Worm (Caenorhabditis elegans) whole organism, L1 larva: Measurements from ENCODE around the gene ttbk-8.2.

Source experiments
- C34B4.2 ChIP-seq: sonication (generic microtip); optimal IDR thresholded peaks from 2 replicates; lab custom pipeline; 2017; ENCODE audit warnings: mild to moderate bottlenecking, missing genetic modification characterization, missing compliant biosample characterization
- aha-1 ChIP-seq: fragments of 150-350 bp; optimal IDR thresholded peaks from 2 replicates; lab custom pipeline; 2014; ENCODE audit warnings: missing biosample characterization, missing genetic modification characterization
- alr-1 ChIP-seq: fragments of 200-800 bp; sonication (Bioruptor generic); optimal IDR thresholded peaks from 2 replicates; lab custom pipeline; 2018; ENCODE audit warnings: borderline replicate concordance, mild to moderate bottlenecking, missing genetic modification characterization, missing compliant biosample characterization
- aly-2 ChIP-seq: fragments of 150-350 bp; optimal IDR thresholded peaks from 2 replicates; lab custom pipeline; 2014; ENCODE audit warnings: missing biosample characterization, missing genetic modification characterization
- ama-1 ChIP-seq: fragments of 150-350 bp; optimal IDR thresholded peaks from 2 replicates; lab custom pipeline; 2014
- blmp-1 ChIP-seq: fragments of 150-350 bp; optimal IDR thresholded peaks from 2 replicates; lab custom pipeline; 2014; ENCODE audit warnings: missing biosample characterization, missing genetic modification characterization
- ceh-63 ChIP-seq: fragments of 200-800 bp; sonication (Bioruptor generic); optimal IDR thresholded peaks from 2 replicates; lab custom pipeline; 2018; ENCODE audit warnings: mild to moderate bottlenecking, missing genetic modification characterization, missing compliant biosample characterization
- ceh-8 ChIP-seq: fragments of 200-800 bp; sonication (Bioruptor generic); optimal IDR thresholded peaks from 2 replicates; lab custom pipeline; 2018; ENCODE audit warnings: mild to moderate bottlenecking, missing genetic modification characterization, moderate library complexity, missing compliant biosample characterization
- ceh-82 ChIP-seq, 3 experiments: fragments of 150-350 bp in 1 of 3; sonication (generic microtip) in 2 of 3; optimal IDR thresholded peaks; 2 replicates each; lab custom pipeline; 2014 to 2017; ENCODE audit warnings: missing biosample characterization in 3 of 3, missing genetic modification characterization in 3 of 3
- ceh-88 ChIP-seq: fragments of 200-800 bp; sonication (Bioruptor generic); IDR thresholded peaks from 2 replicates; pipeline ENCODE4 v1.3.6; 2022; ENCODE audit warnings: missing genetic modification characterization, missing compliant biosample characterization
- efl-1 ChIP-seq, 4 experiments: fragments of 150-350 bp; optimal IDR thresholded peaks in 3 of 4; peaks in 1 of 4; 1 replicate in 1 of 4; 2 replicates in 3 of 4; lab custom pipeline; 2014; ENCODE audit warnings: missing biosample characterization in 2 of 4, missing genetic modification characterization in 2 of 4, missing genetic modification reagents in 2 of 4
- efl-3 ChIP-seq: fragments of 200-800 bp; sonication (Bioruptor generic); optimal IDR thresholded peaks from 2 replicates; lab custom pipeline; 2018; ENCODE audit warnings: mild to moderate bottlenecking, missing genetic modification characterization, missing compliant biosample characterization
- egl-27 ChIP-seq, 2 experiments: fragments of 150-350 bp in 1 of 2; sonication (generic microtip); optimal IDR thresholded peaks; 3 replicates each; lab custom pipeline; 2017 to 2018; ENCODE audit warnings: missing biosample characterization in 2 of 2, missing genetic modification characterization in 2 of 2, missing genetic modification reagents in 2 of 2
- elt-2 ChIP-seq: sonication (generic microtip); optimal IDR thresholded peaks from 2 replicates; lab custom pipeline; 2016; ENCODE audit warnings: missing genetic modification characterization, mild to moderate bottlenecking, inconsistent platforms, missing compliant biosample characterization, missing genetic modification reagents
- fkh-10 ChIP-seq: sonication (generic microtip); optimal IDR thresholded peaks from 2 replicates; lab custom pipeline; 2017; ENCODE audit warnings: missing biosample characterization, missing genetic modification reagents, missing genetic modification characterization
- fkh-4 ChIP-seq: sonication (generic microtip); optimal IDR thresholded peaks from 2 replicates; lab custom pipeline; 2016; ENCODE audit warnings: missing compliant biosample characterization, missing genetic modification characterization, borderline replicate concordance
- fkh-8 ChIP-seq: sonication (generic microtip); optimal IDR thresholded peaks from 2 replicates; lab custom pipeline; 2016; ENCODE audit warnings: mild to moderate bottlenecking, missing genetic modification characterization, missing compliant biosample characterization
- fos-1 ChIP-seq: fragments of 150-350 bp; optimal IDR thresholded peaks from 2 replicates; lab custom pipeline; 2014; ENCODE audit warnings: missing biosample characterization, missing genetic modification characterization
- hlh-4 ChIP-seq: sonication (generic microtip); optimal IDR thresholded peaks from 2 replicates; lab custom pipeline; 2016; ENCODE audit warnings: mild to moderate bottlenecking, missing genetic modification characterization, missing compliant biosample characterization
- hpl-2 ChIP-seq: fragments of 150-350 bp; optimal IDR thresholded peaks from 2 replicates; lab custom pipeline; 2014; ENCODE audit warnings: missing biosample characterization, missing genetic modification reagents, missing genetic modification characterization
- irx-1 ChIP-seq: sonication (generic microtip); optimal IDR thresholded peaks from 2 replicates; lab custom pipeline; 2016; ENCODE audit warnings: missing genetic modification characterization, missing compliant biosample characterization
- jun-1 ChIP-seq: fragments of 150-350 bp; optimal IDR thresholded peaks from 2 replicates; lab custom pipeline; 2014; ENCODE audit warnings: missing biosample characterization, missing genetic modification reagents, missing genetic modification characterization
- lin-13 ChIP-seq: fragments of 150-350 bp; optimal IDR thresholded peaks from 2 replicates; lab custom pipeline; 2014; ENCODE audit warnings: missing biosample characterization, missing genetic modification reagents, missing genetic modification characterization
- lin-14 ChIP-seq: fragments of 200-800 bp; sonication (Bioruptor generic); optimal IDR thresholded peaks from 2 replicates; lab custom pipeline; 2018; ENCODE audit warnings: mild to moderate bottlenecking, missing genetic modification characterization, moderate library complexity, missing compliant biosample characterization
- lin-15B ChIP-seq: fragments of 150-350 bp; sonication (generic microtip); optimal IDR thresholded peaks from 3 replicates; lab custom pipeline; 2014; ENCODE audit warnings: missing biosample characterization, missing genetic modification characterization
- lin-39 ChIP-seq: fragments of 150-350 bp; optimal IDR thresholded peaks from 2 replicates; lab custom pipeline; 2014; ENCODE audit warnings: missing biosample characterization, missing genetic modification reagents, missing genetic modification characterization
- lir-3 ChIP-seq: sonication (generic microtip); optimal IDR thresholded peaks from 2 replicates; lab custom pipeline; 2016; ENCODE audit warnings: mild to moderate bottlenecking, missing genetic modification characterization, moderate library complexity, missing compliant biosample characterization; ENCODE audit not compliant: poor library complexity
- lsy-2 ChIP-seq, 2 experiments: fragments of 150-350 bp; optimal IDR thresholded peaks; 2 replicates each; lab custom pipeline; 2014; ENCODE audit warnings: missing biosample characterization in 2 of 2, missing genetic modification characterization in 2 of 2
- mab-9 ChIP-seq: fragments of 200-800 bp; sonication (Bioruptor generic); IDR thresholded peaks from 2 replicates; pipeline ENCODE4 v1.3.6; 2022; ENCODE audit warnings: missing genetic modification reagents, missing genetic modification characterization, missing compliant biosample characterization
- mef-2 ChIP-seq: fragments of 150-350 bp; optimal IDR thresholded peaks from 2 replicates; lab custom pipeline; 2014; ENCODE audit warnings: missing biosample characterization, missing genetic modification characterization
- nhr-11 ChIP-seq: fragments of 150-350 bp; optimal IDR thresholded peaks from 2 replicates; lab custom pipeline; 2014; ENCODE audit warnings: missing biosample characterization, missing genetic modification characterization
- nhr-19 ChIP-seq: fragments of 200-800 bp; sonication (Bioruptor generic); conservative IDR thresholded peaks from 2 replicates; pipeline ENCODE4 v1.3.6; 2022; ENCODE audit warnings: missing genetic modification characterization, missing compliant biosample characterization
- nhr-20 ChIP-seq: sonication (generic microtip); optimal IDR thresholded peaks from 2 replicates; lab custom pipeline; 2016; ENCODE audit warnings: mild to moderate bottlenecking, missing genetic modification characterization, missing compliant biosample characterization
- nhr-47 ChIP-seq: sonication (generic microtip); optimal IDR thresholded peaks from 2 replicates; lab custom pipeline; 2016; ENCODE audit warnings: mild to moderate bottlenecking, missing genetic modification characterization, moderate library complexity, missing compliant biosample characterization
- nhr-71 ChIP-seq: sonication (generic microtip); optimal IDR thresholded peaks from 2 replicates; lab custom pipeline; 2016; ENCODE audit warnings: mild to moderate bottlenecking, missing genetic modification characterization, moderate library complexity, missing compliant biosample characterization
- nhr-90 ChIP-seq: sonication (generic microtip); optimal IDR thresholded peaks from 2 replicates; lab custom pipeline; 2016; ENCODE audit warnings: mild to moderate bottlenecking, missing genetic modification characterization, missing compliant biosample characterization; ENCODE audit not compliant: poor library complexity
- pag-3 ChIP-seq: sonication (generic microtip); optimal IDR thresholded peaks from 2 replicates; lab custom pipeline; 2017; ENCODE audit warnings: missing genetic modification characterization, mild to moderate bottlenecking, missing compliant biosample characterization, antibody characterized with exemption, borderline replicate concordance; ENCODE audit not compliant: insufficient read depth
- pax-3 ChIP-seq: fragments of 200-800 bp; sonication (Bioruptor generic); optimal IDR thresholded peaks from 2 replicates; lab custom pipeline; 2018; ENCODE audit warnings: mild to moderate bottlenecking, missing genetic modification characterization, moderate library complexity, missing compliant biosample characterization
- rnt-1 ChIP-seq: sonication (generic microtip); optimal IDR thresholded peaks from 2 replicates; lab custom pipeline; 2016; ENCODE audit warnings: mild to moderate bottlenecking, missing genetic modification characterization, moderate library complexity, missing compliant biosample characterization
- skn-1 ChIP-seq: fragments of 150-350 bp; optimal IDR thresholded peaks from 2 replicates; lab custom pipeline; 2014; ENCODE audit warnings: missing biosample characterization, missing genetic modification characterization
- snpc-4 ChIP-seq: fragments of 150-350 bp; optimal IDR thresholded peaks from 2 replicates; lab custom pipeline; 2014; ENCODE audit warnings: missing biosample characterization, missing genetic modification characterization
- snu-23 ChIP-seq: sonication (generic microtip); optimal IDR thresholded peaks from 2 replicates; lab custom pipeline; 2016; ENCODE audit warnings: missing genetic modification characterization, missing compliant biosample characterization
- sox-4 ChIP-seq: sonication (generic microtip); optimal IDR thresholded peaks from 2 replicates; lab custom pipeline; 2016; ENCODE audit warnings: missing genetic modification characterization, missing compliant biosample characterization
- sptf-1 ChIP-seq: fragments of 150-350 bp; optimal IDR thresholded peaks from 2 replicates; lab custom pipeline; 2014; ENCODE audit warnings: missing biosample characterization, missing genetic modification characterization
- sup-37 ChIP-seq: fragments of 200-800 bp; sonication (Bioruptor generic); optimal IDR thresholded peaks from 2 replicates; lab custom pipeline; 2018; ENCODE audit warnings: mild to moderate bottlenecking, missing genetic modification characterization, missing compliant biosample characterization
- swsn-7 ChIP-seq: sonication (generic microtip); optimal IDR thresholded peaks from 2 replicates; lab custom pipeline; 2016; ENCODE audit warnings: missing genetic modification characterization, missing compliant biosample characterization
- tbx-2 ChIP-seq: sonication (generic microtip); optimal IDR thresholded peaks from 2 replicates; lab custom pipeline; 2016; ENCODE audit warnings: missing genetic modification characterization, missing compliant biosample characterization
- tlp-1 ChIP-seq: fragments of 150-350 bp; optimal IDR thresholded peaks from 2 replicates; lab custom pipeline; 2014; ENCODE audit warnings: missing biosample characterization, missing genetic modification characterization
- unc-98 ChIP-seq: fragments of 200-800 bp; sonication (Bioruptor generic); IDR thresholded peaks from 2 replicates; pipeline ENCODE4 v1.3.6; 2022; ENCODE audit warnings: missing genetic modification characterization, missing compliant biosample characterization
- xbp-1 ChIP-seq: sonication (generic microtip); optimal IDR thresholded peaks from 2 replicates; lab custom pipeline; 2016; ENCODE audit warnings: missing genetic modification characterization, missing compliant biosample characterization
- zag-1 ChIP-seq: fragments of 150-350 bp; optimal IDR thresholded peaks from 2 replicates; lab custom pipeline; 2014; ENCODE audit warnings: missing biosample characterization, missing genetic modification characterization
- ztf-11 ChIP-seq, 2 experiments: sonication (generic microtip); optimal IDR thresholded peaks; 2 replicates each; lab custom pipeline; 2016 to 2017; ENCODE audit warnings: missing genetic modification characterization in 2 of 2, missing biosample characterization in 1 of 2, missing compliant biosample characterization in 1 of 2

Gene ttbk-8.2

DNA sequence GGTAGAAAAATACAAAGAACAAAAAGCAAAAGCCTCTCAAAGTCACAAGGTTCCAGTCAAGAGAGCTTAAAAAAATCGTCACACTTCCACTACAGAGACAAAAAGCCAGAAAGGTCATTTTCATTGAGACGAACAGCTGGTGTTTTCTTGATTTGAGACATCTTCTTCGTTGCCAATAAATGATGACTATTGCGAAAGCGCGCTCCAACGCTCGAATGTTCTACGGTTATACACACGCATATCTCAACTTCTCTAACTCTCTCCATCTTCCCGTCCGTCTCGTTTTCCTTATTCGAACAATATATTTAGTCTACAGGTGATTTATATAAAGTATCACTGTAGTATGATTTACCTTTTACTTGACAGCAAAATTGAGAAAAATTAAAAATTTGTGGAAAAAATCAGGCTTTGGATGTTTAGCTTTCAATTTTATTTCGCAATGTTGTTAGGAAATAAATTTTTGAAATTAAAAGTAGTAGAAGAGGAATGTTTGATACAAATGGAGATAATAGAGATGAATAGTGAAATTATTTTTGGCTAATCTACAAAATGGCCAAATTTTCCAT, 33.7 kb downstream of the ttbk-8.2 start:
- TF ChIP-seq snu-23 (GFP tag; lab: Kevin White, UChicago): peak; percentile 63
- no peak for TF ChIP-seq sptf-1 (tag; lab: Kevin White, UChicago)
- TF ChIP-seq lin-39 (tag; lab: Kevin White, UChicago): no peak
- TF ChIP-seq C34B4.2 (tag; lab: Kevin White, UChicago): no peak
- TF ChIP-seq ama-1 (lab: Kevin White, UChicago): peak; percentile 5
- no peak for TF ChIP-seq ztf-11 (tag; optimal IDR thresholded peaks at IDR 0.05; lab: Kevin White, UChicago)
- TF ChIP-seq jun-1: no peak
- TF ChIP-seq skn-1 (tag; lab: Kevin White, UChicago): no peak
- no peak for TF ChIP-seq fos-1
- no peak for TF ChIP-seq pag-3 (tag; lab: Kevin White, UChicago)
- no peak for TF ChIP-seq lin-13
- no peak for TF ChIP-seq efl-3 (GFP tag; lab: Kevin White, UChicago)
- TF ChIP-seq alr-1: no peak
- TF ChIP-seq snpc-4 (tag; lab: Kevin White, UChicago): peak; percentile 35
- TF ChIP-seq aha-1 (tag; lab: Kevin White, UChicago): no peak
- no peak for TF ChIP-seq zag-1 (tag; lab: Kevin White, UChicago)
- TF ChIP-seq lsy-2 (tag; optimal IDR thresholded peaks at IDR 0.05; lab: Kevin White, UChicago): peak; percentile 17 to 62
- no peak for TF ChIP-seq irx-1
- TF ChIP-seq swsn-7 (tag; lab: Kevin White, UChicago): peak; percentile 36
- no peak for TF ChIP-seq ceh-8 (GFP tag; lab: Kevin White, UChicago)
- no peak for TF ChIP-seq elt-2 (tag; lab: Kevin White, UChicago)
- TF ChIP-seq rnt-1 (tag; lab: Kevin White, UChicago): peak; percentile 33
- no peak for TF ChIP-seq fkh-8 (tag; lab: Kevin White, UChicago)
- peak; percentile 49 for TF ChIP-seq nhr-20 (tag; lab: Kevin White, UChicago)
- TF ChIP-seq nhr-47 (tag; lab: Kevin White, UChicago): peak; percentile 5
- TF ChIP-seq fkh-10 (GFP tag; lab: Kevin White, UChicago): no peak
- TF ChIP-seq nhr-11 (tag; lab: Kevin White, UChicago): no peak
- no peak for TF ChIP-seq tbx-2 (tag; lab: Kevin White, UChicago)
- TF ChIP-seq aly-2 (tag; lab: Kevin White, UChicago): peak; percentile 12
- TF ChIP-seq ceh-82 (tag; optimal IDR thresholded peaks at IDR 0.05; lab: Kevin White, UChicago): peak in 1 of 3 experiments; percentile 12
- no peak for TF ChIP-seq hpl-2 (GFP tag; lab: Kevin White, UChicago)
- peak; percentile 63 for TF ChIP-seq nhr-71
- no peak for TF ChIP-seq fkh-4 (tag; lab: Kevin White, UChicago)
- TF ChIP-seq nhr-19 (GFP tag; lab: Robert Waterston, UW): no peak
- TF ChIP-seq ceh-88 (GFP tag; lab: Robert Waterston, UW): no peak
- TF ChIP-seq egl-27 (tag; optimal IDR thresholded peaks at IDR 0.05; lab: Kevin White, UChicago): no peak
- no peak for TF ChIP-seq ceh-63 (GFP tag; lab: Kevin White, UChicago)
- peak; percentile 53 for TF ChIP-seq blmp-1 (tag; lab: Kevin White, UChicago)
- TF ChIP-seq pax-3: no peak
- no peak for TF ChIP-seq unc-98 (GFP tag; lab: Robert Waterston, UW)
- no peak for TF ChIP-seq hlh-4 (tag; lab: Kevin White, UChicago)
- TF ChIP-seq mef-2 (tag; lab: Kevin White, UChicago): no peak
- peak; percentile 14 to 46 for TF ChIP-seq efl-1 (optimal IDR thresholded peaks at IDR 0.05; lab: Kevin White, UChicago)
- peak in 1 of 2 experiments; percentile 5 for TF ChIP-seq efl-1 (GFP tag; optimal IDR thresholded peaks at IDR 0.05 in 1 of 2; lab: Kevin White, UChicago)
- TF ChIP-seq tlp-1 (tag; lab: Kevin White, UChicago): no peak
- no peak for TF ChIP-seq lin-15B (tag; lab: Kevin White, UChicago)
- TF ChIP-seq sox-4 (tag; lab: Kevin White, UChicago): no peak
- peak; percentile 8 for TF ChIP-seq lir-3
- TF ChIP-seq lin-14 (GFP tag; lab: Kevin White, UChicago): peak; percentile 85
- no peak for TF ChIP-seq sup-37 (GFP tag; lab: Kevin White, UChicago)
- TF ChIP-seq xbp-1: no peak
- no peak for TF ChIP-seq nhr-90 (tag; lab: Kevin White, UChicago)
- no peak for TF ChIP-seq mab-9 (GFP tag; lab: Robert Waterston, UW)
